Comparison of ENCODE assay signal across 2 fruit fly cellular contexts in genomic region chr2L:20864764-20865265, dm6.
A peak's percentile ranks its signal among the peaks of the same experiment; 100 is the strongest.
TF ChIP-seq lines count a peak whose summit lies in the region.

Gene CG9338 (plus strand): TSS chr2L:20865215.

TF ChIP-seq in whole organism, embryonic, 481 proteins besides CTCF, POLR2A, EP300 and RAD21 (continued from another document and continues in another):
- peak; percentile 96 for TF ChIP-seq ind (GFP tag; optimal IDR thresholded peaks at IDR 0.05; lab: Kevin White, UChicago)
- peak; percentile 96 for TF ChIP-seq CG18262 (tag; optimal IDR thresholded peaks at IDR 0.05; lab: Kevin White, UChicago)
- TF ChIP-seq Ets65A (GFP tag; lab: Kevin White, UChicago) = peak; percentile 96
- no peak for TF ChIP-seq unc-4 (GFP tag; IDR thresholded peaks at IDR 0.05; lab: Robert Waterston, UW; ENCODE audit: partially characterized antibody)
- TF ChIP-seq CG10431 (GFP tag; optimal IDR thresholded peaks at IDR 0.05; lab: Kevin White, UChicago) = peak; percentile 35
- peak; percentile 69 for TF ChIP-seq CG4820 (GFP tag; optimal IDR thresholded peaks at IDR 0.05; lab: Kevin White, UChicago)
- TF ChIP-seq CG12769 (tag; optimal IDR thresholded peaks at IDR 0.05; lab: Kevin White, UChicago) = peak; percentile 76
- TF ChIP-seq en (GFP tag; optimal IDR thresholded peaks at IDR 0.05; lab: Kevin White, UChicago) = peak; percentile 71
- TF ChIP-seq tup (GFP tag; optimal IDR thresholded peaks at IDR 0.05; lab: Kevin White, UChicago) = no peak
- peak; percentile 88 for TF ChIP-seq CG5180 (GFP tag; optimal IDR thresholded peaks at IDR 0.05; lab: Kevin White, UChicago)
- TF ChIP-seq CG2116 (GFP tag; optimal IDR thresholded peaks at IDR 0.05; lab: Kevin White, UChicago) = peak; percentile 37
- peak; percentile 54 for TF ChIP-seq CG18619 (GFP tag; optimal IDR thresholded peaks at IDR 0.05; lab: Kevin White, UChicago)
- peak; percentile 91 for TF ChIP-seq E2f1 (GFP tag; IDR thresholded peaks at IDR 0.05; lab: Robert Waterston, UW)
- peak; percentile 74; the same call in 2 of the 3 replicates for TF ChIP-seq jigr1 (GFP tag; IDR thresholded peaks at IDR 0.05; lab: Robert Waterston, UW)
- peak; percentile 93 for TF ChIP-seq Blimp-1 (GFP tag; optimal IDR thresholded peaks at IDR 0.05; lab: Kevin White, UChicago)
- TF ChIP-seq CG10565 (GFP tag; optimal IDR thresholded peaks at IDR 0.05; lab: Kevin White, UChicago) = peak; percentile 27
- TF ChIP-seq gcm2 (GFP tag; optimal IDR thresholded peaks at IDR 0.05; lab: Kevin White, UChicago) = no peak
- peak; percentile 73 for TF ChIP-seq CG14014 (GFP tag; IDR thresholded peaks at IDR 0.05; lab: Robert Waterston, UW)
- peak; percentile 50; the same call in 1 of the 2 replicates for TF ChIP-seq inv (GFP tag; IDR thresholded peaks at IDR 0.05; lab: Robert Waterston, UW; ENCODE audit: partially characterized antibody)
- TF ChIP-seq CG2199 (GFP tag; IDR thresholded peaks at IDR 0.05; lab: Robert Waterston, UW) = peak; percentile 86
- TF ChIP-seq MBD-R2 (GFP tag; IDR thresholded peaks at IDR 0.05; lab: Robert Waterston, UW) = peak; percentile 38; the same call in 1 of the 2 replicates
- peak; percentile 48 for TF ChIP-seq Bdp1 (GFP tag; optimal IDR thresholded peaks at IDR 0.05; lab: Kevin White, UChicago)
- no peak; the same call in 1 of the 3 replicates for TF ChIP-seq CG11456 (GFP tag; IDR thresholded peaks at IDR 0.05; lab: Robert Waterston, UW)
- TF ChIP-seq Atf-2 (GFP tag; optimal IDR thresholded peaks at IDR 0.05; lab: Kevin White, UChicago) = peak; percentile 70
- peak; percentile 72 for TF ChIP-seq Atf3 (GFP tag; optimal IDR thresholded peaks at IDR 0.05; lab: Kevin White, UChicago)
- TF ChIP-seq NFAT (GFP tag; IDR thresholded peaks at IDR 0.05; lab: Robert Waterston, UW) = peak; percentile 91
- TF ChIP-seq CG16813 (GFP tag; IDR thresholded peaks at IDR 0.05; lab: Robert Waterston, UW; ENCODE audit: partially characterized antibody) = no peak
- peak; percentile 70 for TF ChIP-seq CG11723 (GFP tag; optimal IDR thresholded peaks at IDR 0.05; lab: Kevin White, UChicago)
- peak; percentile 95 for TF ChIP-seq CG4424 (GFP tag; optimal IDR thresholded peaks at IDR 0.05; lab: Kevin White, UChicago)
- TF ChIP-seq HLH54F (GFP tag; optimal IDR thresholded peaks at IDR 0.05; lab: Kevin White, UChicago) = peak; percentile 73
- peak; percentile 72 for TF ChIP-seq CG10147 (GFP tag; optimal IDR thresholded peaks at IDR 0.05; lab: Kevin White, UChicago)
- TF ChIP-seq CG7786 (GFP tag; optimal IDR thresholded peaks at IDR 0.05; lab: Kevin White, UChicago) = peak; percentile 87
- TF ChIP-seq ERR (GFP tag; optimal IDR thresholded peaks at IDR 0.05; lab: Kevin White, UChicago) = peak; percentile 83
- TF ChIP-seq CG12104 (GFP tag; optimal IDR thresholded peaks at IDR 0.05; lab: Kevin White, UChicago) = peak; percentile 74
- peak; percentile 86 for TF ChIP-seq CG12659 (GFP tag; optimal IDR thresholded peaks at IDR 0.05; lab: Kevin White, UChicago)
- peak; percentile 94 for TF ChIP-seq phol (tag; optimal IDR thresholded peaks at IDR 0.05; lab: Kevin White, UChicago)
- peak; percentile 96 for TF ChIP-seq CG18599 (GFP tag; optimal IDR thresholded peaks at IDR 0.05; lab: Kevin White, UChicago)
- TF ChIP-seq Hr51 (GFP tag; optimal IDR thresholded peaks at IDR 0.05; lab: Kevin White, UChicago) = peak; percentile 56 to 85
- peak; percentile 53 for TF ChIP-seq CG16815 (GFP tag; optimal IDR thresholded peaks at IDR 0.05; lab: Kevin White, UChicago)
- TF ChIP-seq CG11093 (GFP tag; IDR thresholded peaks at IDR 0.05; lab: Robert Waterston, UW) = peak; percentile 93
- TF ChIP-seq trem (tag; optimal IDR thresholded peaks at IDR 0.05; lab: Kevin White, UChicago) = peak; percentile 92
- TF ChIP-seq CG18764 (GFP tag; optimal IDR thresholded peaks at IDR 0.05; lab: Kevin White, UChicago) = peak; percentile 91
- TF ChIP-seq CG11560 (tag; IDR thresholded peaks at IDR 0.05; lab: Robert Waterston, UW) = no peak
- peak; percentile 94 for TF ChIP-seq CG13296 (GFP tag; optimal IDR thresholded peaks at IDR 0.05; lab: Kevin White, UChicago)
- no peak for TF ChIP-seq D (optimal IDR thresholded peaks at IDR 0.05; lab: Kevin White, UChicago)
- TF ChIP-seq D (GFP tag; optimal IDR thresholded peaks at IDR 0.05; lab: Kevin White, UChicago) = peak; percentile 86
- peak; percentile 27 for TF ChIP-seq emc (GFP tag; optimal IDR thresholded peaks at IDR 0.05; lab: Kevin White, UChicago)
- TF ChIP-seq CG8359 (GFP tag; optimal IDR thresholded peaks at IDR 0.05; lab: Kevin White, UChicago; ENCODE audit: borderline replicate concordance) = peak; percentile 85
- TF ChIP-seq NK7.1 (GFP tag; optimal IDR thresholded peaks at IDR 0.05; lab: Kevin White, UChicago) = peak; percentile 76
- TF ChIP-seq Ets97D (GFP tag; optimal IDR thresholded peaks at IDR 0.05; lab: Kevin White, UChicago) = peak; percentile 34
- TF ChIP-seq CG15011 (GFP tag; optimal IDR thresholded peaks at IDR 0.05; lab: Kevin White, UChicago) = peak; percentile 89
- peak; percentile 57 for TF ChIP-seq Nf-YB (GFP tag; optimal IDR thresholded peaks at IDR 0.05; lab: Kevin White, UChicago)
- TF ChIP-seq CG4282 (GFP tag; optimal IDR thresholded peaks at IDR 0.05; lab: Kevin White, UChicago) = no peak
- peak; percentile 86 for TF ChIP-seq CG15514 (GFP tag; optimal IDR thresholded peaks at IDR 0.05; lab: Kevin White, UChicago)
- peak; percentile 73 for TF ChIP-seq CG17385 (GFP tag; optimal IDR thresholded peaks at IDR 0.05; lab: Kevin White, UChicago)
- no peak for TF ChIP-seq CG2129 (GFP tag; IDR thresholded peaks at IDR 0.05; lab: Robert Waterston, UW; ENCODE audit: partially characterized antibody)
- no peak; the same call in 2 of the 3 replicates for TF ChIP-seq ken (GFP tag; IDR thresholded peaks at IDR 0.05; lab: Robert Waterston, UW)
- TF ChIP-seq Mad (GFP tag; optimal IDR thresholded peaks at IDR 0.05; lab: Kevin White, UChicago) = peak; percentile 60
- TF ChIP-seq usp (GFP tag; optimal IDR thresholded peaks at IDR 0.05; lab: Kevin White, UChicago) = no peak
- peak; percentile 80 for TF ChIP-seq CG13424 (tag; optimal IDR thresholded peaks at IDR 0.05; lab: Kevin White, UChicago)
- peak; percentile 1 for TF ChIP-seq CG31388 (GFP tag; optimal IDR thresholded peaks at IDR 0.05; lab: Kevin White, UChicago)
- TF ChIP-seq CG4328 (GFP tag; optimal IDR thresholded peaks at IDR 0.05; lab: Kevin White, UChicago) = peak; percentile 93
- peak; percentile 81 for TF ChIP-seq pum (GFP tag; optimal IDR thresholded peaks at IDR 0.05; lab: Kevin White, UChicago)
- no peak for TF ChIP-seq HLHmδ (GFP tag; optimal IDR thresholded peaks at IDR 0.05; lab: Kevin White, UChicago)

TF ChIP-seq in whole organism, prepupa, 60 proteins besides CTCF, POLR2A, EP300 and RAD21 (continued from another document):
- TF ChIP-seq esn (GFP tag; optimal IDR thresholded peaks at IDR 0.05; lab: Kevin White, UChicago) (peak; percentile 87), Eip78C (GFP tag; lab: Kevin White, UChicago) (peak; percentile 92), CG31627 (GFP tag; optimal IDR thresholded peaks at IDR 0.05; lab: Kevin White, UChicago) (peak; percentile 80), lz (GFP tag; optimal IDR thresholded peaks at IDR 0.05; lab: Kevin White, UChicago) (peak; percentile 85), Blimp-1 (GFP tag; optimal IDR thresholded peaks at IDR 0.05; lab: Kevin White, UChicago) (peak; percentile 83), Smox (GFP tag; optimal IDR thresholded peaks at IDR 0.05; lab: Kevin White, UChicago) (peak; percentile 81), CG6163 (GFP tag; IDR thresholded peaks at IDR 0.05; lab: Robert Waterston, UW) (no peak; the same call in 2 of the 3 replicates), fkh (GFP tag; optimal IDR thresholded peaks at IDR 0.05; lab: Kevin White, UChicago) (peak; percentile 67), Met (GFP tag; optimal IDR thresholded peaks at IDR 0.05; lab: Kevin White, UChicago) (peak; percentile 85)
